Worm (Caenorhabditis elegans): ENCODE results near the gene mkk-4.

ce11 chrX:10008664-10009063 is 19.0 kb upstream of the mkk-4 start, which contains the start of gene F19C6.3:
- no peak for TF ChIP-seq dmd-4 (tag; optimal IDR thresholded peaks at IDR 0.05; ENCODE audit: borderline replicate concordance)
- TF ChIP-seq ceh-19 (GFP tag; optimal IDR thresholded peaks at IDR 0.05) = no peak
- TF ChIP-seq pros-1 (tag; optimal IDR thresholded peaks at IDR 0.05) = no peak
- no peak for TF ChIP-seq F13H6.1 (tag; optimal IDR thresholded peaks at IDR 0.05)
- no peak for TF ChIP-seq tbx-2 (tag; optimal IDR thresholded peaks at IDR 0.05)
- TF ChIP-seq unc-55 (GFP tag; optimal IDR thresholded peaks at IDR 0.05) = no peak
- no peak for TF ChIP-seq K09A11.1 (tag; optimal IDR thresholded peaks at IDR 0.05; ENCODE audit: insufficient read depth)

Data from whole organism, late embryonic.